Worm (Caenorhabditis elegans): Measurements from ENCODE around the gene plpp-1.1.

- TF ChIP-seq W03F9.2 (tag; optimal IDR thresholded peaks at IDR 0.05) (no peak), dao-5 (tag; optimal IDR thresholded peaks at IDR 0.05) (no peak)
Observed at ce11 chrII:3954018-3954417, 26.2 kb upstream of the plpp-1.1 start.

Data from whole organism, L4/young adult.